Worm (Caenorhabditis elegans) whole organism, L4/young adult: ENCODE measurements around the gene cutl-27.

Experiments
- W03F9.2 ChIP-seq: fragments of 150-350 bp; optimal IDR thresholded peaks from 2 replicates; lab custom pipeline; 2014; ENCODE audit warnings: missing biosample characterization, missing genetic modification characterization
- dao-5 ChIP-seq: sonication (generic microtip); optimal IDR thresholded peaks from 2 replicates; lab custom pipeline; 2016; ENCODE audit warnings: missing genotype, missing genetic modification characterization, moderate library complexity, missing compliant biosample characterization
- him-1 ChIP-seq: sonication (generic microtip); optimal IDR thresholded peaks from 2 replicates; lab custom pipeline; 2016; ENCODE audit warnings: missing genotype, missing genetic modification reagents, missing genetic modification characterization, missing compliant biosample characterization

The cutl-27 gene

ce11 chrIV:11924092-11924491 is 45.7 kb downstream of the cutl-27 start:
- TF ChIP-seq W03F9.2 (tag; lab: Kevin White, UChicago): no peak
- no peak for TF ChIP-seq him-1 (tag; lab: Kevin White, UChicago)
- no peak for TF ChIP-seq dao-5 (tag; lab: Kevin White, UChicago)

- TF ChIP-seq him-1 (tag; lab: Kevin White, UChicago) (no peak), W03F9.2 (tag; lab: Kevin White, UChicago) (no peak), dao-5 (tag; lab: Kevin White, UChicago) (no peak)
Observed at ce11 chrIV:11925346-11926075, 47.2 kb downstream of the cutl-27 start, which contains the start of the genes srlf-33 and srlf-32. Gene srlf-33, minus strand, starts transcription at chrIV:11925446. Gene srlf-32, plus strand, starts transcription at chrIV:11926025.

- TF ChIP-seq W03F9.2 (tag; lab: Kevin White, UChicago): no peak
- no peak for TF ChIP-seq him-1 (tag; lab: Kevin White, UChicago)
- TF ChIP-seq dao-5 (tag; lab: Kevin White, UChicago): no peak
Observed at ce11 chrIV:11928388-11928787, 50.0 kb downstream of the cutl-27 start.

DNA sequence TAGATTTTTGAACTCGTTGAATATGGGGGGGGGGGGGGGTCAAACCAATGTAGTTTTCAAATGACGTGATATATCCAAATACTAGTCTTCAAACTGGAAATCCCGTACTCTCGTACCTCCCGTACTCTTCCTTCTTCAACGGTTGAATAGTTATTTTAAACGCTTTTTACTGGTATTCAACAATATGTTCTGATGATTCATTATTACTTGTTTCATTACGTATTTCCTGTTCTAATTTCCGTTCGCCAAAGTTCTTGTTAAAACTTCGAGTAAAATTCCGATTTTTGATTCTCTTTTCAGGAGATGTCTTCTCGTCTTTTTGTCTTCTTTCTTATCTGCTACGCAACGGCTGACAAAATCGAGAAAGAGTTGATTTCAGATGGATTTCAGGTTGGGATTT is 52.2 kb downstream of the cutl-27 start, which contains the start of gene nhx-9:
TSS of gene nhx-9 (plus strand) at position 301 of the 400 bp plus-strand sequence.
- no peak for TF ChIP-seq W03F9.2 (tag; lab: Kevin White, UChicago)
- no peak for TF ChIP-seq dao-5 (tag; lab: Kevin White, UChicago)
- no peak for TF ChIP-seq him-1 (tag; lab: Kevin White, UChicago)
